Fruit fly (Drosophila melanogaster) whole organism, embryonic: ENCODE measurements around the gene Irbp18.

Experiments
- ATbp ChIP-seq: fragments of 200-800 bp; sonication (Bioruptor generic); optimal IDR thresholded peaks from 2 replicates; lab custom pipeline; 2017; ENCODE audit warnings: missing biosample characterization, mild to moderate bottlenecking, missing genetic modification characterization, missing genetic modification reagents
- Adf1 ChIP-seq: fragments of 200-800 bp; sonication (Bioruptor generic); IDR thresholded peaks from 2 replicates; pipeline ENCODE4 v1.3.6; 2022; ENCODE audit warnings: missing biosample characterization, missing genetic modification characterization
- BtbVII ChIP-seq: fragments of 200-800 bp; sonication (Bioruptor generic); optimal IDR thresholded peaks from 3 replicates; lab custom pipeline; 2017; ENCODE audit warnings: missing biosample characterization, mild to moderate bottlenecking, missing genetic modification characterization
- C15 ChIP-seq: fragments of 200-800 bp; sonication (Bioruptor generic); IDR thresholded peaks from 3 replicates; pipeline ENCODE4 v1.3.6; 2022; ENCODE audit warnings: missing biosample characterization, missing genetic modification characterization
- CG10267 ChIP-seq: fragments of 200-800 bp; sonication (Bioruptor generic); optimal IDR thresholded peaks from 2 replicates; lab custom pipeline; 2018; ENCODE audit warnings: missing biosample characterization, mild to moderate bottlenecking, missing genetic modification characterization, moderate library complexity
- CG10565 ChIP-seq: fragments of 200-800 bp; sonication (Bioruptor generic); optimal IDR thresholded peaks from 3 replicates; lab custom pipeline; 2016; ENCODE audit warnings: missing biosample characterization, mild to moderate bottlenecking, missing genetic modification characterization
- CG11456 ChIP-seq: fragments of 200-800 bp; sonication (Bioruptor generic); IDR thresholded peaks from 3 replicates; pipeline ENCODE4 v1.3.6; 2022; ENCODE audit warnings: missing biosample characterization, missing genetic modification characterization
- CG11723 ChIP-seq: fragments of 200-800 bp; sonication (Bioruptor generic); optimal IDR thresholded peaks from 2 replicates; lab custom pipeline; 2017; ENCODE audit warnings: missing biosample characterization, mild to moderate bottlenecking, missing genetic modification characterization
- CG1233 ChIP-seq: fragments of 200-800 bp; sonication (Bioruptor generic); optimal IDR thresholded peaks from 4 replicates; lab custom pipeline; 2018; ENCODE audit warnings: missing biosample characterization, mild to moderate bottlenecking, missing genetic modification characterization
- CG12391 ChIP-seq: fragments of 200-800 bp; sonication (Bioruptor generic); optimal IDR thresholded peaks from 3 replicates; lab custom pipeline; 2018; ENCODE audit warnings: missing biosample characterization, mild to moderate bottlenecking, missing genetic modification characterization, moderate library complexity
- CG14441 ChIP-seq: fragments of 200-800 bp; sonication (Bioruptor generic); IDR thresholded peaks from 2 replicates; pipeline ENCODE4 v1.3.6; 2022; ENCODE audit warnings: missing biosample characterization, missing genetic modification characterization
- CG15696 ChIP-seq: fragments of 200-800 bp; sonication (Bioruptor generic); optimal IDR thresholded peaks from 2 replicates; lab custom pipeline; 2019; ENCODE audit warnings: missing biosample characterization, mild to moderate bottlenecking, missing genetic modification characterization, moderate library complexity
- CG18262 ChIP-seq: fragments of 200-800 bp; optimal IDR thresholded peaks from 3 replicates; lab custom pipeline; 2019; ENCODE audit warnings: missing biosample characterization, mild to moderate bottlenecking, missing genetic modification characterization, moderate library complexity
- CG2120 ChIP-seq: fragments of 200-800 bp; sonication (Bioruptor generic); optimal IDR thresholded peaks from 3 replicates; lab custom pipeline; 2016; ENCODE audit warnings: missing biosample characterization, missing genetic modification characterization
- CG2712 ChIP-seq: fragments of 200-800 bp; optimal IDR thresholded peaks from 3 replicates; lab custom pipeline; 2019; ENCODE audit warnings: missing biosample characterization, mild to moderate bottlenecking, missing genetic modification characterization, moderate library complexity
- CG33213 ChIP-seq: fragments of 200-800 bp; sonication (Bioruptor generic); optimal IDR thresholded peaks from 3 replicates; lab custom pipeline; 2016; ENCODE audit warnings: missing biosample characterization, missing genetic modification characterization
- CG33557 ChIP-seq: fragments of 200-800 bp; sonication (Bioruptor generic); optimal IDR thresholded peaks from 2 replicates; lab custom pipeline; 2019; ENCODE audit warnings: missing biosample characterization, mild to moderate bottlenecking, missing genetic modification characterization, moderate library complexity
- CG3847 ChIP-seq: fragments of 200-800 bp; sonication (Bioruptor generic); IDR thresholded peaks from 2 replicates; pipeline ENCODE4 v1.3.6; 2022; ENCODE audit warnings: missing biosample characterization, missing genetic modification characterization
- CG4424 ChIP-seq: fragments of 200-800 bp; sonication (Bioruptor generic); optimal IDR thresholded peaks from 3 replicates; lab custom pipeline; 2016; ENCODE audit warnings: missing biosample characterization, missing genetic modification characterization
- CG6683 ChIP-seq: fragments of 200-800 bp; sonication (Bioruptor generic); optimal IDR thresholded peaks from 2 replicates; lab custom pipeline; 2017; ENCODE audit warnings: missing biosample characterization, mild to moderate bottlenecking, missing genetic modification characterization, missing genetic modification reagents
- CG6689 ChIP-seq: fragments of 200-800 bp; sonication (Bioruptor generic); IDR thresholded peaks from 2 replicates; pipeline ENCODE4 v1.3.6; 2022; ENCODE audit warnings: missing biosample characterization, missing genetic modification characterization
- CG6765 ChIP-seq: fragments of 200-800 bp; sonication (Bioruptor generic); optimal IDR thresholded peaks from 3 replicates; lab custom pipeline; 2017; ENCODE audit warnings: missing biosample characterization, mild to moderate bottlenecking, missing genetic modification characterization
- CG8290 ChIP-seq, 3 experiments: fragments of 200-800 bp; sonication (Bioruptor generic); optimal IDR thresholded peaks; 2 replicates each; lab custom pipeline; 2016 to 2019; ENCODE audit warnings: missing biosample characterization in 3 of 3, missing genetic modification characterization in 3 of 3, mild to moderate bottlenecking in 2 of 3, moderate library complexity in 1 of 3
- Camta ChIP-seq: fragments of 200-800 bp; sonication (Bioruptor generic); optimal IDR thresholded peaks from 2 replicates; lab custom pipeline; 2016; ENCODE audit warnings: missing biosample characterization, missing genetic modification characterization
- D19A ChIP-seq: fragments of 200-800 bp; optimal IDR thresholded peaks from 3 replicates; lab custom pipeline; 2019; ENCODE audit warnings: missing biosample characterization, mild to moderate bottlenecking, missing genetic modification characterization, moderate library complexity
- D19B ChIP-seq: fragments of 200-800 bp; sonication (Bioruptor generic); optimal IDR thresholded peaks from 2 replicates; lab custom pipeline; 2017; ENCODE audit warnings: missing biosample characterization, mild to moderate bottlenecking, missing genetic modification characterization
- Dll ChIP-seq: fragments of 200-800 bp; sonication (Bioruptor generic); IDR thresholded peaks from 4 replicates; pipeline ENCODE4 v1.3.6; 2022; ENCODE audit warnings: missing biosample characterization, missing genetic modification characterization; ENCODE audit not compliant: partially characterized antibody
- Doc2 ChIP-seq: fragments of 200-800 bp; sonication (Bioruptor generic); IDR thresholded peaks from 2 replicates; pipeline ENCODE4 v1.3.6; 2022; ENCODE audit warnings: missing biosample characterization, missing genetic modification characterization
- Fer2 ChIP-seq: fragments of 200-800 bp; sonication (Bioruptor generic); optimal IDR thresholded peaks from 2 replicates; lab custom pipeline; 2018; ENCODE audit warnings: missing biosample characterization, mild to moderate bottlenecking, missing genetic modification characterization, moderate library complexity
- HLHmδ ChIP-seq: fragments of 200-800 bp; sonication (Bioruptor generic); optimal IDR thresholded peaks from 2 replicates; lab custom pipeline; 2018; ENCODE audit warnings: missing biosample characterization, mild to moderate bottlenecking, missing genetic modification characterization, moderate library complexity
- Hand ChIP-seq: fragments of 200-800 bp; sonication (Bioruptor generic); optimal IDR thresholded peaks from 2 replicates; lab custom pipeline; 2017; ENCODE audit warnings: mild to moderate bottlenecking, missing biosample characterization, missing genetic modification reagents, missing genetic modification characterization
- Hr3 ChIP-seq: fragments of 200-800 bp; sonication (Bioruptor generic); optimal IDR thresholded peaks from 3 replicates; lab custom pipeline; 2016; ENCODE audit warnings: missing biosample characterization, missing genetic modification characterization
- Hr39 ChIP-seq: fragments of >200 bp; optimal IDR thresholded peaks from 2 replicates; lab custom pipeline; 2017
- MBD-R2 ChIP-seq: fragments of 200-800 bp; sonication (Bioruptor generic); IDR thresholded peaks from 2 replicates; pipeline ENCODE4 v1.3.6; 2022; ENCODE audit warnings: missing biosample characterization, missing genetic modification characterization
- Nf-YC ChIP-seq: fragments of 200-800 bp; optimal IDR thresholded peaks from 3 replicates; lab custom pipeline; 2019; ENCODE audit warnings: missing biosample characterization, mild to moderate bottlenecking, missing genetic modification characterization, moderate library complexity
- NfI ChIP-seq: fragments of 200-800 bp; sonication (Bioruptor generic); optimal IDR thresholded peaks from 3 replicates; lab custom pipeline; 2018; ENCODE audit warnings: missing biosample characterization, mild to moderate bottlenecking, missing genetic modification characterization, moderate library complexity
- Xbp1 ChIP-seq: fragments of 200-800 bp; sonication (Bioruptor generic); optimal IDR thresholded peaks from 3 replicates; lab custom pipeline; 2016; ENCODE audit warnings: missing biosample characterization, mild to moderate bottlenecking, missing genetic modification characterization
- al ChIP-seq: fragments of 200-800 bp; sonication (Bioruptor generic); IDR thresholded peaks from 2 replicates; pipeline ENCODE4 v1.3.6; 2022; ENCODE audit warnings: missing biosample characterization, missing genetic modification characterization
- bab2 ChIP-seq: fragments of 200-800 bp; sonication (Bioruptor generic); optimal IDR thresholded peaks from 2 replicates; lab custom pipeline; 2016; ENCODE audit warnings: missing biosample characterization, missing genetic modification characterization
- bbx ChIP-seq: fragments of 200-800 bp; sonication (Bioruptor generic); IDR thresholded peaks from 2 replicates; pipeline ENCODE4 v1.3.6; 2022; ENCODE audit warnings: missing biosample characterization, missing genetic modification characterization; ENCODE audit not compliant: partially characterized antibody
- cg ChIP-seq: fragments of 200-800 bp; sonication (Bioruptor generic); optimal IDR thresholded peaks from 3 replicates; lab custom pipeline; 2019; ENCODE audit warnings: missing biosample characterization, mild to moderate bottlenecking, missing genetic modification characterization, moderate library complexity
- chn ChIP-seq: fragments of 200-800 bp; sonication (Bioruptor generic); optimal IDR thresholded peaks from 2 replicates; lab custom pipeline; 2016; ENCODE audit warnings: missing biosample characterization, missing genetic modification characterization
- corto ChIP-seq: fragments of 200-800 bp; sonication (Bioruptor generic); optimal IDR thresholded peaks from 2 replicates; lab custom pipeline; 2016; ENCODE audit warnings: missing biosample characterization, mild to moderate bottlenecking, missing genetic modification characterization, moderate library complexity
- da ChIP-seq: fragments of 200-800 bp; sonication (Bioruptor generic); optimal IDR thresholded peaks from 2 replicates; lab custom pipeline; 2016; ENCODE audit warnings: missing biosample characterization, missing genetic modification characterization
- gem ChIP-seq: fragments of 200-800 bp; sonication (Bioruptor generic); optimal IDR thresholded peaks from 2 replicates; lab custom pipeline; 2019; ENCODE audit warnings: missing biosample characterization, mild to moderate bottlenecking, missing genetic modification characterization, moderate library complexity
- lov ChIP-seq, 2 experiments: fragments of 200-800 bp in 1 of 2; fragments of >200 bp in 1 of 2; sonication (Bioruptor generic) in 1 of 2; IDR thresholded peaks in 1 of 2; optimal IDR thresholded peaks in 1 of 2; 2 replicates in 1 of 2; 3 replicates in 1 of 2; pipeline versions ENCODE4 v1.3.6 to Lab custom; 2017 to 2022; ENCODE audit warnings: missing biosample characterization in 1 of 2, missing genetic modification characterization in 1 of 2
- mirr ChIP-seq: fragments of 200-800 bp; sonication (Bioruptor generic); optimal IDR thresholded peaks from 3 replicates; lab custom pipeline; 2018; ENCODE audit warnings: missing biosample characterization, mild to moderate bottlenecking, missing genetic modification characterization
- otp ChIP-seq: fragments of 200-800 bp; sonication (Bioruptor generic); IDR thresholded peaks from 3 replicates; pipeline ENCODE4, ENCODE4 v1.3.6; 2022; ENCODE audit warnings: missing biosample characterization, missing genetic modification characterization
- rib ChIP-seq: fragments of 200-800 bp; sonication (Bioruptor generic); IDR thresholded peaks from 2 replicates; pipeline ENCODE4 v1.3.6; 2022; ENCODE audit warnings: missing biosample characterization, missing genetic modification characterization
- sima ChIP-seq: fragments of 200-800 bp; sonication (Bioruptor generic); optimal IDR thresholded peaks from 2 replicates; lab custom pipeline; 2016; ENCODE audit warnings: missing biosample characterization, missing genetic modification characterization
- wdn ChIP-seq: fragments of 200-800 bp; sonication (Bioruptor generic); IDR thresholded peaks from 2 replicates; pipeline ENCODE4 v1.3.6; 2022; ENCODE audit warnings: missing biosample characterization, missing genetic modification characterization

The Irbp18 gene

dm6 chr3L:11049414-11049813, 48.6 kb downstream of the Irbp18 start (continued):
- TF ChIP-seq D19A (no peak), Hr3 (GFP tag; lab: Kevin White, UChicago) (no peak), CG3847 (GFP tag; lab: Robert Waterston, UW) (no peak), MBD-R2 (GFP tag; lab: Robert Waterston, UW) (no peak), rib (GFP tag; lab: Robert Waterston, UW) (peak; percentile 51; the same call in 1 of the 2 replicates), lov (optimal IDR thresholded peaks at IDR 0.05; lab: Kevin White, UChicago) (no peak), lov (GFP tag; IDR thresholded peaks at IDR 0.05; lab: Robert Waterston, UW) (no peak), cg (GFP tag; lab: Kevin White, UChicago) (no peak), CG4424 (GFP tag; lab: Kevin White, UChicago) (no peak), Hr39 (no peak), sima (GFP tag; lab: Kevin White, UChicago) (no peak), chn (GFP tag; lab: Kevin White, UChicago) (no peak), NfI (GFP tag; lab: Kevin White, UChicago) (no peak), Hand (GFP tag; lab: Kevin White, UChicago) (no peak), C15 (no peak), ATbp (GFP tag; lab: Kevin White, UChicago) (peak; percentile 38), wdn (GFP tag; lab: Robert Waterston, UW) (no peak), CG10565 (no peak), CG18262 (tag; lab: Kevin White, UChicago) (no peak), CG2120 (peak; percentile 11), Xbp1 (GFP tag; lab: Kevin White, UChicago) (no peak), otp (GFP tag; lab: Robert Waterston, UW) (no peak), CG33213 (GFP tag; lab: Kevin White, UChicago) (no peak), CG2712 (no peak), CG11723 (GFP tag; lab: Kevin White, UChicago) (no peak), Dll (GFP tag; lab: Robert Waterston, UW) (no peak), Fer2 (tag; lab: Kevin White, UChicago) (peak; percentile 5), Adf1 (GFP tag; lab: Robert Waterston, UW) (no peak), CG10267 (tag; lab: Kevin White, UChicago) (no peak), mirr (peak; percentile 3), CG12391 (no peak), Camta (GFP tag; lab: Kevin White, UChicago) (no peak), CG8290 (GFP tag; optimal IDR thresholded peaks at IDR 0.05; lab: Kevin White, UChicago) (no peak), CG8290 (tag; optimal IDR thresholded peaks at IDR 0.05; lab: Kevin White, UChicago) (peak in 1 of 2 experiments; percentile 76), CG6765 (peak; percentile 72), bab2 (GFP tag; lab: Kevin White, UChicago) (no peak), CG6683 (peak; percentile 27), Doc2 (GFP tag; lab: Robert Waterston, UW) (no peak), bbx (GFP tag; lab: Robert Waterston, UW) (no peak), CG6689 (GFP tag; lab: Robert Waterston, UW) (no peak), CG14441 (GFP tag; lab: Robert Waterston, UW) (no peak), CG15696 (tag; lab: Kevin White, UChicago) (no peak), gem (tag; lab: Kevin White, UChicago) (no peak), CG1233 (GFP tag; lab: Kevin White, UChicago) (peak; percentile 6), CG33557 (GFP tag; lab: Kevin White, UChicago) (no peak), al (GFP tag; lab: Robert Waterston, UW) (no peak), D19B (GFP tag; lab: Kevin White, UChicago) (no peak), BtbVII (GFP tag; lab: Kevin White, UChicago) (peak; percentile 38), HLHmδ (GFP tag; lab: Kevin White, UChicago) (no peak), da (GFP tag; lab: Kevin White, UChicago) (no peak), CG11456 (GFP tag; lab: Robert Waterston, UW) (no peak), corto (GFP tag; lab: Kevin White, UChicago) (no peak), Nf-YC (tag; lab: Kevin White, UChicago) (peak; percentile 51)
